Worm (Caenorhabditis elegans) whole organism, L2 larva: ENCODE data around the gene F16B4.4.

ENCODE experiments used
- F13H6.1 ChIP-seq: sonication (generic microtip); optimal IDR thresholded peaks from 2 replicates; lab custom pipeline; 2016; ENCODE audit warnings: missing genetic modification characterization, missing compliant biosample characterization
- R02D3.7 ChIP-seq: fragments of 150-350 bp; optimal IDR thresholded peaks from 2 replicates; lab custom pipeline; 2014; ENCODE audit warnings: missing biosample characterization, missing genetic modification characterization
- Y55F3AM.14 ChIP-seq: fragments of 200-800 bp; sonication (Bioruptor generic); optimal IDR thresholded peaks from 2 replicates; lab custom pipeline; 2018; ENCODE audit warnings: mild to moderate bottlenecking, missing genetic modification characterization, missing compliant biosample characterization
- alr-1 ChIP-seq: fragments of 150-350 bp; optimal IDR thresholded peaks from 2 replicates; lab custom pipeline; 2014; ENCODE audit warnings: missing biosample characterization, missing genetic modification characterization
- aly-2 ChIP-seq: fragments of 150-350 bp; optimal IDR thresholded peaks from 2 replicates; lab custom pipeline; 2014; ENCODE audit warnings: missing biosample characterization, missing genetic modification characterization
- ama-1 ChIP-seq: fragments of 150-350 bp; optimal IDR thresholded peaks from 2 replicates; lab custom pipeline; 2018; ENCODE audit warnings: inconsistent platforms
- ceh-82 ChIP-seq: fragments of 150-350 bp; optimal IDR thresholded peaks from 2 replicates; lab custom pipeline; 2014; ENCODE audit warnings: missing biosample characterization, missing genetic modification characterization
- crh-2 ChIP-seq: sonication (generic microtip); optimal IDR thresholded peaks from 2 replicates; lab custom pipeline; 2017; ENCODE audit warnings: missing biosample characterization, missing genetic modification characterization
- dmd-4 ChIP-seq: sonication (generic microtip); optimal IDR thresholded peaks from 2 replicates; lab custom pipeline; 2017; ENCODE audit warnings: missing biosample characterization, missing genetic modification characterization
- egl-27 ChIP-seq: sonication (generic microtip); optimal IDR thresholded peaks from 3 replicates; lab custom pipeline; 2017; ENCODE audit warnings: missing biosample characterization, missing genetic modification reagents, missing genetic modification characterization
- elt-1 ChIP-seq: fragments of 150-350 bp; optimal IDR thresholded peaks from 2 replicates; lab custom pipeline; 2014; ENCODE audit warnings: missing biosample characterization, missing genetic modification characterization
- fos-1 ChIP-seq: fragments of 150-350 bp; optimal IDR thresholded peaks from 2 replicates; lab custom pipeline; 2014; ENCODE audit warnings: missing biosample characterization, missing genetic modification characterization
- lin-13 ChIP-seq: fragments of 150-350 bp; optimal IDR thresholded peaks from 2 replicates; lab custom pipeline; 2014; ENCODE audit warnings: missing biosample characterization, missing genetic modification reagents, missing genetic modification characterization
- lin-39 ChIP-seq: fragments of 150-350 bp; optimal IDR thresholded peaks from 2 replicates; lab custom pipeline; 2014; ENCODE audit warnings: missing biosample characterization, missing genetic modification reagents, missing genetic modification characterization
- mdl-1 ChIP-seq, 2 experiments: fragments of 150-350 bp in 1 of 2; sonication (generic microtip) in 1 of 2; optimal IDR thresholded peaks; 2 replicates each; lab custom pipeline; 2017; ENCODE audit warnings: missing biosample characterization in 2 of 2, missing genetic modification characterization in 2 of 2
- nhr-11 ChIP-seq: fragments of 150-350 bp; optimal IDR thresholded peaks from 2 replicates; lab custom pipeline; 2014; ENCODE audit warnings: missing biosample characterization, missing genetic modification characterization
- nhr-129 ChIP-seq: fragments of 150-350 bp; optimal IDR thresholded peaks from 2 replicates; lab custom pipeline; 2014; ENCODE audit warnings: missing biosample characterization, missing genetic modification characterization
- nhr-21 ChIP-seq: fragments of 150-350 bp; optimal IDR thresholded peaks from 2 replicates; lab custom pipeline; 2014; ENCODE audit warnings: missing biosample characterization, missing genetic modification characterization
- nhr-23 ChIP-seq: fragments of 150-350 bp; optimal IDR thresholded peaks from 2 replicates; lab custom pipeline; 2014; ENCODE audit warnings: missing biosample characterization, missing genetic modification reagents, missing genetic modification characterization
- nhr-237 ChIP-seq: fragments of 150-350 bp; optimal IDR thresholded peaks from 2 replicates; lab custom pipeline; 2014; ENCODE audit warnings: missing biosample characterization, missing genetic modification characterization
- nhr-6 ChIP-seq: fragments of 150-350 bp; optimal IDR thresholded peaks from 2 replicates; lab custom pipeline; 2014; ENCODE audit warnings: missing biosample characterization, missing genetic modification characterization
- nhr-77 ChIP-seq: fragments of 150-350 bp; optimal IDR thresholded peaks from 2 replicates; lab custom pipeline; 2014; ENCODE audit warnings: missing biosample characterization, missing genetic modification characterization
- peb-1 ChIP-seq: fragments of 150-350 bp; optimal IDR thresholded peaks from 2 replicates; lab custom pipeline; 2014; ENCODE audit warnings: missing biosample characterization, missing genetic modification characterization
- skn-1 ChIP-seq: sonication (generic microtip); optimal IDR thresholded peaks from 2 replicates; lab custom pipeline; 2017; ENCODE audit warnings: missing biosample characterization, missing genetic modification characterization
- sma-3 ChIP-seq: sonication (generic microtip); optimal IDR thresholded peaks from 2 replicates; lab custom pipeline; 2016; ENCODE audit warnings: missing genetic modification reagents, missing genetic modification characterization, missing compliant biosample characterization
- sma-9 ChIP-seq, 2 experiments: fragments of 150-350 bp in 1 of 2; sonication (generic microtip) in 1 of 2; optimal IDR thresholded peaks; 2 replicates each; lab custom pipeline; 2014 to 2016; ENCODE audit warnings: missing genetic modification characterization in 2 of 2, mild to moderate bottlenecking in 1 of 2, missing biosample characterization in 1 of 2, missing compliant biosample characterization in 1 of 2, missing genetic modification reagents in 1 of 2, moderate library complexity in 1 of 2
- snpc-4 ChIP-seq: fragments of 150-350 bp; optimal IDR thresholded peaks from 2 replicates; lab custom pipeline; 2014; ENCODE audit warnings: missing biosample characterization, missing genetic modification characterization
- unc-39 ChIP-seq: fragments of 150-350 bp; optimal IDR thresholded peaks from 2 replicates; lab custom pipeline; 2014; ENCODE audit warnings: missing biosample characterization, missing genetic modification characterization
- unc-62 ChIP-seq: fragments of 150-350 bp; optimal IDR thresholded peaks from 2 replicates; lab custom pipeline; 2014; ENCODE audit warnings: missing biosample characterization, missing genetic modification reagents, missing genetic modification characterization
- zag-1 ChIP-seq: fragments of 150-350 bp; optimal IDR thresholded peaks from 2 replicates; lab custom pipeline; 2014; ENCODE audit warnings: missing biosample characterization, missing genetic modification characterization
- ztf-1 ChIP-seq: fragments of 200-800 bp; sonication (Bioruptor generic); conservative IDR thresholded peaks from 2 replicates; pipeline ENCODE4 v1.3.6; 2022; ENCODE audit warnings: missing genetic modification characterization, missing compliant biosample characterization
- ztf-11 ChIP-seq: sonication (generic microtip); optimal IDR thresholded peaks from 2 replicates; lab custom pipeline; 2017; ENCODE audit warnings: missing biosample characterization, missing genetic modification characterization
- ztf-4 ChIP-seq: fragments of 150-350 bp; optimal IDR thresholded peaks from 2 replicates; lab custom pipeline; 2014; ENCODE audit warnings: missing biosample characterization, missing genetic modification characterization

The F16B4.4 gene

DNA sequence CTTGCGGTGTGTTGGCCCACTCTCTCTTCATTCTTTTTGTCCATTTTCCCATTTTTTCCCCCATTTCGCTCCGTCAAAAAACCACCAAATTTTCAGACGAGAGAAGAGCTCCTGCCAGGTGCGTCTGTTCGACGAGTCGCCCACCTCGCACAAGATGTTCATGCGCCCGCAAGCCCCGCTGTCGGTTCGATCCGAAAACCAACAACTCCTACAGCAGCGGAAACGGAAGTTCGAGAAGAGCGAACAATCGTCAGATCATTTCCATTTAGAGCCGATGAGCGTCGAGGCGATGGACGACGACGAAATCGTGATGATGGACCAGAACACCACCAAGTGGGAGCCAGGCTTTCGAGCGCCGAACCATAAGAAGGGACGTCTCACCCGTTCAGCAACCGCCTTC lies 10.6 kb upstream of the F16B4.4 start:
- no peak for TF ChIP-seq unc-39 (tag; lab: Kevin White, UChicago)
- no peak for TF ChIP-seq lin-39 (tag; lab: Kevin White, UChicago)
- no peak for TF ChIP-seq R02D3.7
- no peak for TF ChIP-seq nhr-6 (tag; lab: Kevin White, UChicago)

DNA sequence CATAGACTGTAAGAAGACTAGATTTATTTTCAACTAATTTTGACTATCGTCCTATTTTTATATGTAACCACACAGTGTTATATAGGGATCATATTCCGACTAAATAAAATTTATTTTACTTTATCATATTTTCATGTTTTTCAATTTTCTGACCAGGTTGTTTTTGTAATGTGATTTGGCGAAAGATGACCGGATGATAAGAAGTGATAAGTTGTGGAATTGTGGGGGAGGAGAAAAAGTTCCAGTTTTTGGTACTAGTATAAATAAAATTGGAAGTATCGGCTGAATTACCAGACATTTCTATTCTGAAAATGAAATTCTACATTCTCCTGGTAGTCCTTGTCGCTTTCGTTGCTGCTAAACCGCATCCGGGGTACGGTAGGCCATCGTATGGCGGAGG lies 8.4 kb upstream of the F16B4.4 start, which contains the start of gene F16B4.7:
Gene F16B4.7, plus strand, starts transcription at position 301 of the 400 bp plus-strand sequence.
- TF ChIP-seq ama-1 (lab: Kevin White, UChicago) (no peak), nhr-21 (tag; lab: Kevin White, UChicago) (no peak), elt-1 (no peak)
- TF ChIP-seq, all 48 proteins: peak for 0

DNA sequence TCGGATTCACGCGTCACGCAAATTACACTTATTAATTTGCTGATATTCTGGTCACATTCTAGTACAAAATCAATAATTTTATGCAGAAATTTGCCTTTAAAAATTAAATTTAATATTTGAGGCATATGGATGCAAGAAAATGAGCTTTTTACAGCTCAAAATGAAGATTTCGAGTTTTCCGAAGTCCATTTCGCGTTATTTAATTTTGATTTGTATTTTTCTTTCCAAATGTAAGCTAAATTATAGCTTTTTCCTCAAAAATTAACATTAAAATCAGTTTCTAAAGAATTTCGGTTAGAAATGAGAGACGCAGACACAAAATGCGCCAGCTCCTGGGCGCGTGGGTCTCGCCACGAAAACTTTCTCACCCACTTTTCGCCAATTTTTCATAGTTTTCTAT lies 6.9 kb upstream of the F16B4.4 start, which contains the start of gene F16B4.6:
Gene F16B4.6, plus strand, starts transcription at position 301 of the 400 bp plus-strand sequence.
- no peak for TF ChIP-seq egl-27
- no peak for TF ChIP-seq peb-1 (tag; lab: Kevin White, UChicago)
- no peak for TF ChIP-seq ztf-4 (tag; lab: Kevin White, UChicago)
- no peak for TF ChIP-seq ztf-1 (GFP tag; lab: Robert Waterston, UW)
- TF ChIP-seq skn-1 (tag; lab: Kevin White, UChicago) = no peak
- no peak for TF ChIP-seq zag-1
- no peak for TF ChIP-seq snpc-4 (tag; lab: Kevin White, UChicago)
- no peak for TF ChIP-seq Y55F3AM.14
- TF ChIP-seq lin-39 (tag; lab: Kevin White, UChicago) = no peak
- no peak for TF ChIP-seq unc-39 (tag; lab: Kevin White, UChicago)
- TF ChIP-seq nhr-237 = no peak
- no peak for TF ChIP-seq dmd-4 (tag; lab: Kevin White, UChicago)
- TF ChIP-seq fos-1 = no peak
- TF ChIP-seq R02D3.7 = no peak
- no peak for TF ChIP-seq unc-62
- TF ChIP-seq aly-2 (tag; lab: Kevin White, UChicago) = no peak
- TF ChIP-seq ceh-82 = no peak

DNA sequence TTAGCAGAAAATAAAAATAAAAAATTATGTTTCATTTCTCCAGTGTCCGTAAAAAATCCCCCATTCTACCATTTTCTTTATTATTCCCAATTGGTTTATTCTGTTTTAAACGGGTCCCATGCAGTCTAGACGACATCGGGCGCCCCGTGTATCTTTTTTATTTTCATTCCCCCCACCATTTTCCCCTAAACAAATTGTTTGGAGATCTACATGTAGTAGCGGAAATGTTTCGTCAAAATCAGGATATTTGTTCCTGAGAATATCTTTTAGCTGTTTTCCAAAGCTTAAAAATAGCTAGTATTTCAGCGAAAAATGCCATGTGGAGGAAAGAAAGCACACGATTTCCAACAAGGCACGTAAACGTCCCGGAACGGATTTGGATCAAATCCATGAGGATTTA lies 5.7 kb upstream of the F16B4.4 start, which contains the start of gene F16B4.5:
Gene F16B4.5, plus strand, starts transcription at position 301 of the 400 bp plus-strand sequence.
- no peak for TF ChIP-seq Y55F3AM.14
- TF ChIP-seq lin-39 (tag; lab: Kevin White, UChicago) = no peak
- no peak for TF ChIP-seq skn-1 (tag; lab: Kevin White, UChicago)
- no peak for TF ChIP-seq unc-62
- TF ChIP-seq snpc-4 (tag; lab: Kevin White, UChicago) = no peak
- no peak for TF ChIP-seq lin-13 (GFP tag; lab: Kevin White, UChicago)
- TF ChIP-seq fos-1 = no peak
- no peak for TF ChIP-seq ceh-82
- no peak for TF ChIP-seq peb-1 (tag; lab: Kevin White, UChicago)
- no peak for TF ChIP-seq crh-2 (tag; lab: Kevin White, UChicago)
- no peak for TF ChIP-seq nhr-21 (tag; lab: Kevin White, UChicago)
- TF ChIP-seq sma-9 (GFP tag; optimal IDR thresholded peaks at IDR 0.05; lab: Kevin White, UChicago) = no peak
- TF ChIP-seq sma-9 (tag; optimal IDR thresholded peaks at IDR 0.05; lab: Kevin White, UChicago) = no peak
- TF ChIP-seq ama-1 (lab: Kevin White, UChicago) = no peak

DNA sequence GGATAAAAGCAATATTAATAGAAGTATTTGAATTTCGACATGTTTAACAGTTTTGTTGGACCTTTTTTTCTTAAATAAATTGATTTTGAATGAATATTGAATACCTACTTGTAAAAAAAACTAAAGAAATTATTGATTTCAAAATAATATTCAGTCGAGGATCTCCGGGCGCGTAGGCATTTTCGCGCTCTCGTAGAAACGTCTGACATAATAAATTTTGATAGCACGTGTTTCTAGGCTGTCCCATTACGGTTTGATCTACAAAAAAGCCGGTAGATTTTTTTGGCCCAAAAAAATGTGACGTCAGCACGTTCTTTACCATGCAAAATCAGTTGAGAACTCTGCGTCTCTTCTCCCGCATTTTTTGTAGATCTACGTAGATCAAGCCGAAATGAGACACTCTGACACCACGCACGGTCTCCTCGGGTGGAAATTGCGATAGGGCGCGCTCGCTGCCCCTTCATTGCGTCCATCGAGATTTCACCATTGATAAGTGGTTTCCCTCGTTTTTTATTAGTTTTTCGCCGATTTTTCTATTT lies 804 bp downstream of the F16B4.4 start:
- TF ChIP-seq sma-3 (GFP tag; lab: Kevin White, UChicago) (peak; percentile 48), nhr-77 (tag; lab: Kevin White, UChicago) (no peak)
- TF ChIP-seq, all 48 proteins: peak for 1

DNA sequence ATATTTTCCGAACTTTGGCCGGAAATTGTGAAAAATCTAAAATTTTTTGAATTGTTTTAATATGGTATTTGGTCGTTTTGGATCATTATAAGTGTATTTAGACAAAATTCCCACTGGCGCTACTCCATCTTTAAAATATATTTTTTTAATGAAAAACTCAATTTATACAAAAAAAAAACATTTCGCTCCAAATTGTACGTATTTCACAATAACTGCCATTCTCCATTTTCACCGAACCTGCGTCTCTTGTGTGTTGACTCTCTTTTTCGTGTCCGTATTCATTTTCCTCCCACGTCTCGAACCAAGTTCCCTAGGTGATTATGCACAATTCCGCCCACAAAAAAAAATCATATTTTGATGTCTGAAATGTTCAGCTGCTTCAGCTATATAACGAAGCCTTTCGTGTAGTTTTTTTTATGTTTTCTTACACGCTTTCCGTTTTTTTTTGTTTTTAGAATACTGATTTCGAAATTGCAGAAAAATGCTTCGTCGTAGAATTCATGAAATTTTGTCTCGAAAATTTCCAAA lies 6.8 kb downstream of the F16B4.4 start, which contains the start of gene F16B4.2:
Gene F16B4.2, plus strand, starts transcription at position 478 of the 528 bp plus-strand sequence.
- TF ChIP-seq nhr-23 (no peak), ceh-82 (no peak), F13H6.1 (tag; lab: Kevin White, UChicago) (no peak), R02D3.7 (no peak), ztf-11 (no peak), nhr-11 (tag; lab: Kevin White, UChicago) (no peak), lin-13 (GFP tag; lab: Kevin White, UChicago) (no peak), mdl-1 (tag; optimal IDR thresholded peaks at IDR 0.05; lab: Kevin White, UChicago) (no peak), Y55F3AM.14 (no peak), ztf-4 (tag; lab: Kevin White, UChicago) (no peak), alr-1 (tag; lab: Kevin White, UChicago) (no peak), nhr-21 (tag; lab: Kevin White, UChicago) (no peak), nhr-129 (no peak)
- TF ChIP-seq, all 48 proteins: peak for 0
